Worm (Caenorhabditis elegans): Measurements from ENCODE around the gene F44E5.2.

The F44E5.2 gene

DNA sequence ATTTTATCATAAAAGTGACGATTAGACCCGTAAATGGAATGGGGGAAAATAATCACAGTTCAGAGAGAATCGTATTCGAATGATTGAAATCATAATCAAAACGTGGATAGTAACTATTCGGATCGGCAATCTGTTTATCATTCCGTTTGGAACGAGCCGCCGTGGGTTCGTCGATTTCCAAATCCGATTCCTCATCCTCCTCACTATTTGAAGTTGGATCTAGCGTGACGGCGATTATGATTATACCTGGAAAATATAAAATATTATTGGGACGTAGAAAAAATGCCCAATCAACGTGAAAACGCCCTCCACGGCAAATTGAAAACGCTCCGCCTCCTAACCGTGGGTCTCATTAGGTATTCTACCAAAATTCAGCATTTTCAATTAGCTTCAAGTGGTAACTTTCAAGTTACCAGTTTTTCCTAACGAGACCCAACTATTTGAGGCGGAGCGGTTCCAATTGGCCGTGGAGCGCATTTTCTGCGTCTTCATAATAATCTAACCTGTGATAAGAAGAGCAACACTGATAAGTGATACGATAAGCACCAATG lies 35.3 kb upstream of the F44E5.2 start:
- TF ChIP-seq nhr-43 (tag; optimal IDR thresholded peaks at IDR 0.05; ENCODE audit: poor library complexity, severe bottlenecking) (peak; percentile 4), jun-1 (tag; optimal IDR thresholded peaks at IDR 0.05) (no peak), nhr-77 (tag; optimal IDR thresholded peaks at IDR 0.05) (no peak), eor-1 (tag; optimal IDR thresholded peaks at IDR 0.05) (no peak), elt-2 (tag; optimal IDR thresholded peaks at IDR 0.05) (peak; percentile 62), ama-1 (optimal IDR thresholded peaks at IDR 0.05) (peak; percentile 88), fkh-2 (tag; optimal IDR thresholded peaks at IDR 0.05) (no peak), nhr-237 (tag; optimal IDR thresholded peaks at IDR 0.05) (no peak), lsy-12 (tag; optimal IDR thresholded peaks at IDR 0.05) (peak; percentile 25)

- peak; percentile 23 for TF ChIP-seq lin-39 (tag; optimal IDR thresholded peaks at IDR 0.05)
- TF ChIP-seq tbx-2 (tag; optimal IDR thresholded peaks at IDR 0.05), result no peak
- TF ChIP-seq snpc-4 (tag; optimal IDR thresholded peaks at IDR 0.05), result peak; percentile 2
Measured at ce11 chrII:11732513-11732912, 34.1 kb upstream of the F44E5.2 start, which contains the start of gene F13D12.8. Gene F13D12.8 (minus strand): TSS chrII:11732594.

DNA sequence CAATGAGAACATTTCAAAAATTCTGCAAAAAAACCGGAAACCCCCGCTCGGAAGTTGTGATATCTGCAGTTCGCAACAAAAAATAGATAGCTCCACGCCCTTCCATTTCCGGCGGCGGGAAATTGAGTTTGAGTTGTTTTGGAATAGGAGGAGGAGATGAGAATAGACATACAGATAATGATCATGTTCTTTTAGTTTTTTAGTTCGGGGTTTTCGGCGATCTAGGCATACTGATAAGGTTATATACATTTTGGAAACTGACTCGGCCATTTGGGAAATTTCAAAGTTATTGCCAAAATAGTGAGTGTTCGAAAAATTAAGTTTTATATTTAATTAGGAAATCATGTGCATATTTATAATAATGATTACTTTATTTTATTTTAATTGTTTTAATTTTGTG lies 32.7 kb upstream of the F44E5.2 start:
- TF ChIP-seq elt-1 (tag; optimal IDR thresholded peaks at IDR 0.05) (peak; percentile 74), fkh-2 (tag; optimal IDR thresholded peaks at IDR 0.05) (no peak), fos-1 (tag; optimal IDR thresholded peaks at IDR 0.05) (no peak)

- TF ChIP-seq nhr-23 (tag; optimal IDR thresholded peaks at IDR 0.05) (peak; percentile 83), nfya-1 (tag; optimal IDR thresholded peaks at IDR 0.05; ENCODE audit: insufficient read depth) (peak; percentile 36), ceh-16 (tag; optimal IDR thresholded peaks at IDR 0.05) (no peak), nhr-25 (tag; optimal IDR thresholded peaks at IDR 0.05) (peak; percentile 88), unc-62 (GFP tag; optimal IDR thresholded peaks at IDR 0.05) (peak; percentile 17), nhr-77 (tag; optimal IDR thresholded peaks at IDR 0.05) (no peak), nhr-43 (tag; optimal IDR thresholded peaks at IDR 0.05; ENCODE audit: poor library complexity, severe bottlenecking) (peak; percentile 79)
Measured at ce11 chrII:11737347-11737746, 29.2 kb upstream of the F44E5.2 start.

DNA sequence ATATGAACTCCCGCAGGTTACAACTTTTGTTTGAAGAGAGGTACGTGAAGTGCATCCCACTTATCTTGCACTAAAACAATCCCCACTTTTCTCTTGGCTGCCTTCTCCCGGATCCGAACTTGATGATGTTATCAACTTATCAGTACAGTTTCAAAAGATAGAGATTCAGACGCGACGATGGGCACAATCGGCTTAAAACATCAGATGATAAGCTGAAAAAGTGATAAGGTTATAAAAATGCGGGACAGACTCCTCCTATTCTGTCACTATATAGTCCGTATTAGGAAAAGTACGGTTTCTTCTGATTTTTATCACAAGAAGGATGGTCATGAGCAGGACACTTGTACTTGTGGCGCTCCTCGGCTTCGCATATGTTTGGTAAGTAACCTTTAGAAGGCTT lies 27.4 kb upstream of the F44E5.2 start, which contains the start of gene ctsa-1.2:
Gene ctsa-1.2, plus strand, starts transcription at position 160 of the 400 bp plus-strand sequence.
- TF ChIP-seq pqm-1 (tag; optimal IDR thresholded peaks at IDR 0.05) (peak; percentile 94), ztf-4 (tag; optimal IDR thresholded peaks at IDR 0.05) (no peak), lin-39 (tag; optimal IDR thresholded peaks at IDR 0.05) (no peak), jun-1 (tag; optimal IDR thresholded peaks at IDR 0.05) (no peak), R02D3.7 (tag; optimal IDR thresholded peaks at IDR 0.05) (no peak), elt-2 (tag; optimal IDR thresholded peaks at IDR 0.05) (peak; percentile 94), pha-4 (tag; optimal IDR thresholded peaks at IDR 0.05) (no peak), nhr-25 (tag; optimal IDR thresholded peaks at IDR 0.05) (no peak)

DNA sequence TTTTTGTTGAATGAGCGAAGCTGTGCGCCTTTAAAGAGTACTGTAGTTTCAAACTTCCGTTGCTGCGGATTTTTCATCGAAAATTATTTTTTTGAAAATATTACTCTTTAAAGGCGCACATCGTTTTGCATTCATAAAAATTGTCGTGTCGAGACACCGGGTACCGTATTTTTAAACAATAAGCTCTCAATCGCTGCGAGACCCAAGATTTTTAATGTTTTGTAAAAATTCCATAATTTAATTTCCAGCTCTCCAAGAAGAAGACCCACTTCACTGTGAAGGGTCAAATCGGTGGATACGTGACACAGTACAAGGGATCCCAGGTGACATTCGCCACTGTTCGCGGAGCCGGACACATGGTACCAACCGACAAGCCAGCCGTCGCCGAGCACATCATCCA lies 24.3 kb upstream of the F44E5.2 start:
- TF ChIP-seq fkh-10 (GFP tag; optimal IDR thresholded peaks at IDR 0.05) (no peak), ztf-11 (tag; optimal IDR thresholded peaks at IDR 0.05) (no peak), ceh-16 (tag; optimal IDR thresholded peaks at IDR 0.05) (no peak), elt-2 (tag; optimal IDR thresholded peaks at IDR 0.05) (no peak)

ce11 chrII:11746782-11747288 lies 19.7 kb upstream of the F44E5.2 start:
- TF ChIP-seq nhr-28 (tag; optimal IDR thresholded peaks at IDR 0.05) (no peak), ceh-28 (tag; optimal IDR thresholded peaks at IDR 0.05) (peak; percentile 32), tbx-2 (tag; optimal IDR thresholded peaks at IDR 0.05) (peak; percentile 47), lin-39 (tag; optimal IDR thresholded peaks at IDR 0.05) (peak; percentile 92), ztf-11 (tag; optimal IDR thresholded peaks at IDR 0.05) (no peak), elt-1 (tag; optimal IDR thresholded peaks at IDR 0.05) (peak; percentile 4), lsy-12 (tag; optimal IDR thresholded peaks at IDR 0.05) (peak; percentile 59), mdl-1 (tag; optimal IDR thresholded peaks at IDR 0.05) (peak; percentile 15), egl-5 (tag; optimal IDR thresholded peaks at IDR 0.05) (peak; percentile 50), ama-1 (optimal IDR thresholded peaks at IDR 0.05) (peak; percentile 69), snpc-4 (tag; optimal IDR thresholded peaks at IDR 0.05) (peak; percentile 8), zag-1 (tag; optimal IDR thresholded peaks at IDR 0.05) (peak; percentile 22), sea-2 (GFP tag; optimal IDR thresholded peaks at IDR 0.05) (peak; percentile 32), ztf-4 (tag; optimal IDR thresholded peaks at IDR 0.05) (no peak), hmg-11 (tag; optimal IDR thresholded peaks at IDR 0.05) (peak; percentile 70), pha-4 (tag; optimal IDR thresholded peaks at IDR 0.05) (no peak), fkh-10 (GFP tag; optimal IDR thresholded peaks at IDR 0.05) (peak; percentile 30), nhr-43 (tag; optimal IDR thresholded peaks at IDR 0.05; ENCODE audit: poor library complexity, severe bottlenecking) (no peak), lin-15B (tag; optimal IDR thresholded peaks at IDR 0.05) (peak; percentile 24), egl-27 (tag; optimal IDR thresholded peaks at IDR 0.05) (peak; percentile 70), ceh-82 (tag; optimal IDR thresholded peaks at IDR 0.05) (peak; percentile 53), nfya-1 (tag; optimal IDR thresholded peaks at IDR 0.05; ENCODE audit: insufficient read depth) (peak; percentile 90), skn-1 (tag; optimal IDR thresholded peaks at IDR 0.05) (peak; percentile 9)

Measured in whole organism, L3 larva.